Worm (Caenorhabditis elegans) whole organism, L2 larva: ENCODE measurements around the gene nbet-1.

Experiments used
- F13H6.1 ChIP-seq: sonication (generic microtip); optimal IDR thresholded peaks from 2 replicates; lab custom pipeline; 2016; ENCODE audit warnings: missing genetic modification characterization, missing compliant biosample characterization
- aly-2 ChIP-seq: fragments of 150-350 bp; optimal IDR thresholded peaks from 2 replicates; lab custom pipeline; 2014; ENCODE audit warnings: missing biosample characterization, missing genetic modification characterization
- blmp-1 ChIP-seq: sonication (generic microtip); optimal IDR thresholded peaks from 2 replicates; lab custom pipeline; 2017; ENCODE audit warnings: missing genetic modification characterization, mild to moderate bottlenecking, missing compliant biosample characterization, antibody characterized with exemption, moderate library complexity; ENCODE audit not compliant: insufficient read depth
- elt-3 ChIP-seq: sonication (generic microtip); optimal IDR thresholded peaks from 2 replicates; lab custom pipeline; 2017; ENCODE audit warnings: missing biosample characterization, missing genetic modification characterization
- mdl-1 ChIP-seq, 2 experiments: fragments of 150-350 bp in 1 of 2; sonication (generic microtip) in 1 of 2; optimal IDR thresholded peaks; 2 replicates each; lab custom pipeline; 2017; ENCODE audit warnings: missing biosample characterization in 2 of 2, missing genetic modification characterization in 2 of 2
- nhr-10 ChIP-seq: sonication (generic microtip); optimal IDR thresholded peaks from 2 replicates; lab custom pipeline; 2017; ENCODE audit warnings: missing biosample characterization, missing genetic modification characterization
- nhr-25 ChIP-seq: fragments of 150-350 bp; sonication (generic microtip); optimal IDR thresholded peaks from 3 replicates; lab custom pipeline; 2014; ENCODE audit warnings: missing biosample characterization, missing genetic modification characterization
- nhr-77 ChIP-seq: fragments of 150-350 bp; optimal IDR thresholded peaks from 2 replicates; lab custom pipeline; 2014; ENCODE audit warnings: missing biosample characterization, missing genetic modification characterization
- snpc-4 ChIP-seq: fragments of 150-350 bp; optimal IDR thresholded peaks from 2 replicates; lab custom pipeline; 2014; ENCODE audit warnings: missing biosample characterization, missing genetic modification characterization
- unc-55 ChIP-seq: fragments of 150-350 bp; sonication (generic microtip); optimal IDR thresholded peaks from 3 replicates; lab custom pipeline; 2014; ENCODE audit warnings: missing biosample characterization, missing genetic modification reagents, missing genetic modification characterization
- zag-1 ChIP-seq: fragments of 150-350 bp; optimal IDR thresholded peaks from 2 replicates; lab custom pipeline; 2014; ENCODE audit warnings: missing biosample characterization, missing genetic modification characterization

DNA sequence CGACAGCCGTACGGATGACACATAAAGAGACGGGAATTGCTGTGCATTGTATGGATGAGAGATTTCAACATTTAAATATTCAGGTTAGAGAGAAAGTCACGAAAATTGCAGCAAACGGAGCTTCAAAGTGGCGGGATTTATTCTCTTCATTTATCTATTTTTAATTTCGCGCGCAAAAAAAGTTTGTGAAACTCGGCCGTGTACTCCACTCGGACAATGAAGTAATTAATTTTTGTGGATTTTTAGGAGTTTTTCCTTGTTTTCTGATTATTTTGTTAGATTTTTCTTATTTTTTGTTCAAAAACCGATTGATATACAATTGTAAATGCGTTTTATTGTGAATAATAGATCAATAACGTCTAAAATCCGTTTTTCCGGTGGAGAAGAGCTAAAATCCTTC lies 21.2 kb upstream of the nbet-1 start:
- TF ChIP-seq zag-1 (tag; lab: Kevin White, UChicago) (no peak), nhr-25 (tag; lab: Kevin White, UChicago) (no peak), nhr-10 (tag; lab: Kevin White, UChicago) (no peak), mdl-1 (tag; optimal IDR thresholded peaks at IDR 0.05; lab: Kevin White, UChicago) (no peak), snpc-4 (no peak), aly-2 (tag; lab: Kevin White, UChicago) (no peak), unc-55 (GFP tag; lab: Kevin White, UChicago) (peak; percentile 76), nhr-77 (tag; lab: Kevin White, UChicago) (no peak), F13H6.1 (tag; lab: Kevin White, UChicago) (no peak), blmp-1 (tag; lab: Kevin White, UChicago) (no peak), elt-3 (tag; lab: Kevin White, UChicago) (no peak)
